Fruit fly (Drosophila melanogaster) whole organism, embryonic: ENCODE results near the gene Cdc16.

Source experiments
- Blimp-1 ChIP-seq: fragments of 200-800 bp; sonication (Bioruptor generic); optimal IDR thresholded peaks from 3 replicates; lab custom pipeline; 2018; ENCODE audit warnings: missing biosample characterization, missing genetic modification characterization, mild to moderate bottlenecking, moderate library complexity, missing genetic modification reagents
- CG11696 ChIP-seq: fragments of 200-800 bp; sonication (Bioruptor generic); IDR thresholded peaks from 2 replicates; pipeline ENCODE4 v1.3.6; 2022; ENCODE audit warnings: missing biosample characterization, missing genetic modification characterization
- CG12071 ChIP-seq: fragments of 200-800 bp; sonication (Bioruptor generic); optimal IDR thresholded peaks from 3 replicates; lab custom pipeline; 2018; ENCODE audit warnings: missing biosample characterization, mild to moderate bottlenecking, missing genetic modification characterization
- CG12391 ChIP-seq: fragments of 200-800 bp; sonication (Bioruptor generic); optimal IDR thresholded peaks from 3 replicates; lab custom pipeline; 2018; ENCODE audit warnings: missing biosample characterization, mild to moderate bottlenecking, missing genetic modification characterization, moderate library complexity
- CG12659 ChIP-seq: fragments of 200-800 bp; sonication (Bioruptor generic); optimal IDR thresholded peaks from 3 replicates; lab custom pipeline; 2017; ENCODE audit warnings: mild to moderate bottlenecking, missing biosample characterization, missing genetic modification reagents, missing genetic modification characterization
- CG13123 ChIP-seq: fragments of 200-800 bp; sonication (Bioruptor generic); optimal IDR thresholded peaks from 2 replicates; lab custom pipeline; 2016; ENCODE audit warnings: missing biosample characterization, missing genetic modification characterization
- CG1602 ChIP-seq: fragments of 200-800 bp; sonication (Bioruptor generic); optimal IDR thresholded peaks from 3 replicates; lab custom pipeline; 2016; ENCODE audit warnings: missing biosample characterization, missing genetic modification characterization
- CG16813 ChIP-seq: fragments of 200-800 bp; sonication (Bioruptor generic); IDR thresholded peaks from 3 replicates; pipeline ENCODE4 v1.3.6; 2022; ENCODE audit warnings: missing biosample characterization, missing genetic modification characterization; ENCODE audit not compliant: partially characterized antibody
- CG17328 ChIP-seq: fragments of 200-800 bp; sonication (Bioruptor generic); IDR thresholded peaks from 2 replicates; pipeline ENCODE4 v1.3.6; 2022; ENCODE audit warnings: missing biosample characterization, missing genetic modification characterization
- CG30403 ChIP-seq: fragments of 200-800 bp; sonication (Bioruptor generic); optimal IDR thresholded peaks from 3 replicates; lab custom pipeline; 2016; ENCODE audit warnings: missing biosample characterization, missing genetic modification characterization
- CG3065 ChIP-seq: fragments of 200-800 bp; sonication (Bioruptor generic); optimal IDR thresholded peaks from 2 replicates; lab custom pipeline; 2016; ENCODE audit warnings: missing biosample characterization, missing genetic modification characterization
- CG4617 ChIP-seq: fragments of 200-800 bp; sonication (Bioruptor generic); optimal IDR thresholded peaks from 3 replicates; lab custom pipeline; 2016; ENCODE audit warnings: missing biosample characterization, missing genetic modification characterization, borderline replicate concordance
- CG6654 ChIP-seq: fragments of 200-800 bp; sonication (Bioruptor generic); optimal IDR thresholded peaks from 2 replicates; lab custom pipeline; 2017; ENCODE audit warnings: missing biosample characterization, mild to moderate bottlenecking, missing genetic modification characterization
- CG7357 ChIP-seq: fragments of 200-800 bp; sonication (Bioruptor generic); IDR thresholded peaks from 3 replicates; pipeline ENCODE4 v1.3.6; 2022; ENCODE audit warnings: missing biosample characterization, missing genetic modification characterization
- CG8944 ChIP-seq: fragments of 200-800 bp; sonication (Bioruptor generic); optimal IDR thresholded peaks from 3 replicates; lab custom pipeline; 2016; ENCODE audit warnings: missing biosample characterization, missing genetic modification characterization
- CTCF ChIP-seq: fragments of 200-800 bp; sonication (Bioruptor generic); optimal IDR thresholded peaks from 2 replicates; lab custom pipeline; 2017; ENCODE audit warnings: missing biosample characterization, mild to moderate bottlenecking, missing genetic modification characterization, moderate library complexity
- Chrac-16 ChIP-seq: fragments of 200-800 bp; sonication (Bioruptor generic); optimal IDR thresholded peaks from 3 replicates; lab custom pipeline; 2016; ENCODE audit warnings: missing biosample characterization, missing genetic modification characterization
- CkIIα-i1 ChIP-seq: fragments of 200-800 bp; sonication (Bioruptor generic); IDR thresholded peaks from 2 replicates; pipeline ENCODE4 v1.3.6; 2022; ENCODE audit warnings: missing biosample characterization, missing genetic modification characterization
- D ChIP-seq, 2 experiments: fragments of 200-800 bp in 1 of 2; fragments of >200 bp in 1 of 2; sonication (Bioruptor generic) in 1 of 2; optimal IDR thresholded peaks; 2 replicates in 1 of 2; 3 replicates in 1 of 2; lab custom pipeline; 2017; ENCODE audit warnings: mild to moderate bottlenecking in 1 of 2, missing biosample characterization in 1 of 2, missing genetic modification characterization in 1 of 2, missing genetic modification reagents in 1 of 2
- Dbx ChIP-seq: fragments of 200-800 bp; sonication (Bioruptor generic); IDR thresholded peaks from 3 replicates; pipeline ENCODE4 v1.3.6; 2022; ENCODE audit warnings: missing biosample characterization, missing genetic modification characterization
- Dip3 ChIP-seq: fragments of 200-800 bp; sonication (Bioruptor generic); optimal IDR thresholded peaks from 3 replicates; lab custom pipeline; 2016; ENCODE audit warnings: missing biosample characterization, missing genetic modification characterization
- E2f1 ChIP-seq: fragments of 200-800 bp; sonication (Bioruptor generic); IDR thresholded peaks from 2 replicates; pipeline ENCODE4 v1.3.6; 2022; ENCODE audit warnings: missing biosample characterization, missing genetic modification characterization
- Fer1 ChIP-seq: fragments of 200-800 bp; sonication (Bioruptor generic); optimal IDR thresholded peaks from 2 replicates; lab custom pipeline; 2017; ENCODE audit warnings: missing biosample characterization, mild to moderate bottlenecking, missing genetic modification characterization
- Gug ChIP-seq: fragments of 200-800 bp; sonication (Bioruptor generic); IDR thresholded peaks from 4 replicates; pipeline ENCODE4 v1.3.6; 2022; ENCODE audit warnings: missing biosample characterization, missing genetic modification characterization
- Hand ChIP-seq: fragments of 200-800 bp; sonication (Bioruptor generic); optimal IDR thresholded peaks from 2 replicates; lab custom pipeline; 2017; ENCODE audit warnings: mild to moderate bottlenecking, missing biosample characterization, missing genetic modification reagents, missing genetic modification characterization
- Hey ChIP-seq: fragments of 200-800 bp; sonication (Bioruptor generic); optimal IDR thresholded peaks from 3 replicates; lab custom pipeline; 2018; ENCODE audit warnings: missing biosample characterization, mild to moderate bottlenecking, missing genetic modification characterization
- Hmr ChIP-seq: fragments of 200-800 bp; sonication (Bioruptor generic); optimal IDR thresholded peaks from 3 replicates; lab custom pipeline; 2017; ENCODE audit warnings: mild to moderate bottlenecking, missing biosample characterization, missing genetic modification reagents, missing genetic modification characterization
- MBD-R2 ChIP-seq: fragments of 200-800 bp; sonication (Bioruptor generic); IDR thresholded peaks from 2 replicates; pipeline ENCODE4 v1.3.6; 2022; ENCODE audit warnings: missing biosample characterization, missing genetic modification characterization
- MESR4 ChIP-seq: fragments of 200-800 bp; sonication (Bioruptor generic); optimal IDR thresholded peaks from 2 replicates; lab custom pipeline; 2018; ENCODE audit warnings: missing biosample characterization, mild to moderate bottlenecking, missing genetic modification characterization, moderate library complexity
- NC2β ChIP-seq: fragments of 200-800 bp; sonication (Bioruptor generic); optimal IDR thresholded peaks from 2 replicates; lab custom pipeline; 2016; ENCODE audit warnings: missing biosample characterization, missing genetic modification characterization
- Six4 ChIP-seq: fragments of 200-800 bp; sonication (Bioruptor generic); optimal IDR thresholded peaks from 2 replicates; lab custom pipeline; 2016; ENCODE audit warnings: missing biosample characterization, missing genetic modification characterization
- Ssrp ChIP-seq: fragments of 200-800 bp; sonication (Bioruptor generic); optimal IDR thresholded peaks from 2 replicates; lab custom pipeline; 2018; ENCODE audit warnings: missing biosample characterization, mild to moderate bottlenecking, missing genetic modification characterization, moderate library complexity
- cas ChIP-seq: fragments of 200-800 bp; sonication (Bioruptor generic); IDR thresholded peaks from 2 replicates; pipeline ENCODE4 v1.3.6; 2022; ENCODE audit warnings: missing biosample characterization, missing genetic modification characterization
- chif ChIP-seq, 2 experiments: fragments of 200-800 bp; sonication (Bioruptor generic); optimal IDR thresholded peaks; 3 replicates each; lab custom pipeline; 2016; ENCODE audit warnings: missing biosample characterization in 2 of 2, missing genetic modification characterization in 2 of 2
- chm ChIP-seq: fragments of 200-800 bp; sonication (Bioruptor generic); IDR thresholded peaks from 2 replicates; pipeline ENCODE4 v1.3.6; 2022; ENCODE audit warnings: missing biosample characterization, missing genetic modification characterization
- dpn ChIP-seq, 2 experiments: fragments of 200-800 bp; sonication (Bioruptor generic); optimal IDR thresholded peaks; 3 replicates each; lab custom pipeline; 2016; ENCODE audit warnings: missing biosample characterization in 2 of 2, missing genetic modification characterization in 2 of 2
- eyg ChIP-seq: fragments of 200-800 bp; sonication (Bioruptor generic); optimal IDR thresholded peaks from 3 replicates; lab custom pipeline; 2016; ENCODE audit warnings: missing biosample characterization, missing genetic modification characterization
- gt ChIP-seq: fragments of 200-800 bp; sonication (Bioruptor generic); IDR thresholded peaks from 2 replicates; pipeline ENCODE4 v1.3.6; 2022; ENCODE audit warnings: missing biosample characterization, missing genetic modification characterization
- hbn ChIP-seq: fragments of 200-800 bp; sonication (Bioruptor generic); IDR thresholded peaks from 2 replicates; pipeline ENCODE4 v1.3.6; 2022; ENCODE audit warnings: missing biosample characterization, missing genetic modification characterization; ENCODE audit not compliant: partially characterized antibody
- maf-S ChIP-seq: fragments of 200-800 bp; sonication (Bioruptor generic); optimal IDR thresholded peaks from 2 replicates; lab custom pipeline; 2016; ENCODE audit warnings: missing biosample characterization, missing genetic modification characterization
- mld ChIP-seq: fragments of 200-800 bp; sonication (Bioruptor generic); IDR thresholded peaks from 3 replicates; pipeline ENCODE4 v1.3.6; 2022; ENCODE audit warnings: missing biosample characterization, missing genetic modification characterization; ENCODE audit not compliant: partially characterized antibody
- oc ChIP-seq: fragments of 200-800 bp; sonication (Bioruptor generic); optimal IDR thresholded peaks from 2 replicates; lab custom pipeline; 2018; ENCODE audit warnings: missing biosample characterization, mild to moderate bottlenecking, missing genetic modification characterization, moderate library complexity
- ro ChIP-seq: fragments of 200-800 bp; sonication (Bioruptor generic); IDR thresholded peaks from 2 replicates; pipeline ENCODE4 v1.3.6; 2022; ENCODE audit warnings: missing biosample characterization, missing genetic modification characterization
- sc ChIP-seq, 3 experiments: fragments of >200 bp in 2 of 3; fragments of 200-800 bp in 1 of 3; sonication (Bioruptor generic) in 1 of 3; optimal IDR thresholded peaks; 2 replicates in 2 of 3; 3 replicates in 1 of 3; lab custom pipeline; 2017; ENCODE audit warnings: mild to moderate bottlenecking in 1 of 3, missing biosample characterization in 1 of 3, missing genetic modification characterization in 1 of 3, missing genetic modification reagents in 1 of 3
- schlank ChIP-seq: fragments of 200-800 bp; sonication (Bioruptor generic); optimal IDR thresholded peaks from 2 replicates; lab custom pipeline; 2018; ENCODE audit warnings: missing biosample characterization, mild to moderate bottlenecking, missing genetic modification characterization
- scrt ChIP-seq: fragments of 200-800 bp; sonication (Bioruptor generic); optimal IDR thresholded peaks from 2 replicates; lab custom pipeline; 2018; ENCODE audit warnings: missing biosample characterization, mild to moderate bottlenecking, missing genetic modification characterization, moderate library complexity
- sens-2 ChIP-seq: fragments of 200-800 bp; sonication (Bioruptor generic); IDR thresholded peaks from 2 replicates; pipeline ENCODE4 v1.3.6; 2022; ENCODE audit warnings: missing biosample characterization, missing genetic modification characterization
- slbo ChIP-seq: fragments of 200-800 bp; sonication (Bioruptor generic); IDR thresholded peaks from 2 replicates; pipeline ENCODE4 v1.3.6; 2022; ENCODE audit warnings: missing biosample characterization, missing genetic modification characterization
- trh ChIP-seq: fragments of 200-800 bp; sonication (Bioruptor generic); optimal IDR thresholded peaks from 2 replicates; lab custom pipeline; 2016; ENCODE audit warnings: missing biosample characterization, missing genetic modification characterization

Gene Cdc16

dm6 chr3R:23239934-23240632 is 40.9 kb upstream of the Cdc16 start (continued):
- TF ChIP-seq CG17328 (GFP tag; lab: Robert Waterston, UW) (peak; percentile 64; the same call in 1 of the 2 replicates), ro (GFP tag; lab: Robert Waterston, UW) (no peak), CG11696 (GFP tag; lab: Robert Waterston, UW) (0 out of 2 replicates have a peak, but pooled peaks have one; percentile 10), MESR4 (GFP tag; lab: Kevin White, UChicago) (no peak), E2f1 (GFP tag; lab: Robert Waterston, UW) (peak; percentile 59), Blimp-1 (peak; percentile 83), mld (no peak), chif (GFP tag; optimal IDR thresholded peaks at IDR 0.05; lab: Kevin White, UChicago) (peak; percentile 2 to 27), MBD-R2 (GFP tag; lab: Robert Waterston, UW) (peak; percentile 20; the same call in 1 of the 2 replicates), CG7357 (GFP tag; lab: Robert Waterston, UW) (peak; percentile 41; the same call in 1 of the 3 replicates), Fer1 (GFP tag; lab: Kevin White, UChicago) (peak; percentile 88), schlank (tag; lab: Kevin White, UChicago) (peak; percentile 43), CG12391 (tag; lab: Kevin White, UChicago) (no peak), CG12071 (GFP tag; lab: Kevin White, UChicago) (peak; percentile 47), CG6654 (peak; percentile 36), sens-2 (0 out of 2 replicates have a peak, but pooled peaks have one; percentile 34), Dip3 (GFP tag; lab: Kevin White, UChicago) (peak; percentile 42), D (optimal IDR thresholded peaks at IDR 0.05; lab: Kevin White, UChicago) (no peak), D (GFP tag; optimal IDR thresholded peaks at IDR 0.05; lab: Kevin White, UChicago) (peak; percentile 67), Hmr (peak; percentile 81), CG12659 (GFP tag; lab: Kevin White, UChicago) (peak; percentile 47), oc (peak; percentile 23), slbo (GFP tag; lab: Robert Waterston, UW) (peak; percentile 77), Ssrp (tag; lab: Kevin White, UChicago) (peak; percentile 24), CG13123 (GFP tag; lab: Kevin White, UChicago) (no peak), Six4 (GFP tag; lab: Kevin White, UChicago) (peak; percentile 28), NC2β (GFP tag; lab: Kevin White, UChicago) (no peak), Hand (peak; percentile 31), cas (GFP tag; lab: Robert Waterston, UW) (no peak), sc (optimal IDR thresholded peaks at IDR 0.05; lab: Kevin White, UChicago) (no peak), sc (GFP tag; optimal IDR thresholded peaks at IDR 0.05; lab: Kevin White, UChicago) (peak; percentile 9), scrt (GFP tag; lab: Kevin White, UChicago) (peak; percentile 70), CG16813 (GFP tag; lab: Robert Waterston, UW) (no peak), dpn (GFP tag; optimal IDR thresholded peaks at IDR 0.05; lab: Kevin White, UChicago) (peak in 1 of 2 experiments; percentile 45), CG1602 (GFP tag; lab: Kevin White, UChicago) (peak; percentile 20), Hey (no peak), CkIIα-i1 (GFP tag; lab: Robert Waterston, UW) (no peak), CG30403 (GFP tag; lab: Kevin White, UChicago) (peak; percentile 65), Dbx (GFP tag; lab: Robert Waterston, UW) (peak; percentile 77), CG3065 (GFP tag; lab: Kevin White, UChicago) (no peak), CG4617 (GFP tag; lab: Kevin White, UChicago) (no peak), CG8944 (GFP tag; lab: Kevin White, UChicago) (peak; percentile 32), CTCF (GFP tag; lab: Kevin White, UChicago) (no peak), eyg (GFP tag; lab: Kevin White, UChicago) (no peak), trh (GFP tag; lab: Kevin White, UChicago) (peak; percentile 8), Gug (GFP tag; lab: Robert Waterston, UW) (peak; percentile 56; the same call in 3 of the 4 replicates), chm (GFP tag; lab: Robert Waterston, UW) (no peak), Chrac-16 (GFP tag; lab: Kevin White, UChicago) (peak; percentile 3), gt (GFP tag; lab: Robert Waterston, UW) (no peak), maf-S (GFP tag; lab: Kevin White, UChicago) (peak; percentile 25), hbn (no peak)
